Fruit fly (Drosophila melanogaster) whole organism, wandering third instar larva: Measurements from ENCODE around the gene CG9628.

ENCODE experiments used
- Abd-B ChIP-seq: fragments of >200 bp; optimal IDR thresholded peaks from 2 replicates; lab custom pipeline; 2017; ENCODE audit warnings: missing biosample characterization, missing genetic modification characterization
- CG32264 ChIP-seq: fragments of 200-800 bp; sonication (Bioruptor generic); optimal IDR thresholded peaks from 2 replicates; lab custom pipeline; 2016; ENCODE audit warnings: missing biosample characterization, missing genetic modification characterization
- CG9705 ChIP-seq: fragments of 200-800 bp; sonication (Bioruptor generic); optimal IDR thresholded peaks from 2 replicates; lab custom pipeline; 2018; ENCODE audit warnings: missing biosample characterization, mild to moderate bottlenecking, missing genetic modification characterization
- CrebA ChIP-seq: fragments of 200-800 bp; sonication (Bioruptor generic); optimal IDR thresholded peaks from 2 replicates; lab custom pipeline; 2016; ENCODE audit warnings: missing biosample characterization, mild to moderate bottlenecking, missing genetic modification characterization, borderline replicate concordance
- Dfd ChIP-seq: fragments of >200 bp; optimal IDR thresholded peaks from 2 replicates; lab custom pipeline; 2017; ENCODE audit warnings: missing biosample characterization, missing genetic modification characterization
- Dif ChIP-seq: fragments of 200-275, 200-300 bp; sonication (Bioruptor generic); optimal IDR thresholded peaks from 2 replicates; lab custom pipeline; 2018; ENCODE audit warnings: missing biosample characterization, missing genetic modification characterization; ENCODE audit not compliant: partially characterized antibody
- GATAd ChIP-seq: sonication (Bioruptor generic); optimal IDR thresholded peaks from 2 replicates; lab custom pipeline; 2016; ENCODE audit warnings: missing biosample characterization, missing genetic modification characterization
- HLH106 ChIP-seq: fragments of 200-800 bp; optimal IDR thresholded peaks from 3 replicates; lab custom pipeline; 2019; ENCODE audit warnings: missing biosample characterization, mild to moderate bottlenecking, missing genetic modification characterization, moderate library complexity
- Hnf4 ChIP-seq: fragments of 200-800 bp; sonication (Bioruptor generic); optimal IDR thresholded peaks from 2 replicates; lab custom pipeline; 2016; ENCODE audit warnings: missing biosample characterization, mild to moderate bottlenecking, missing genetic modification characterization
- Hr78 ChIP-seq: fragments of >200 bp; optimal IDR thresholded peaks from 2 replicates; lab custom pipeline; 2017; ENCODE audit warnings: missing biosample characterization, missing genetic modification characterization
- Hr83 ChIP-seq: fragments of 200-300 bp; sonication (Bioruptor generic); optimal IDR thresholded peaks from 2 replicates; lab custom pipeline; 2016; ENCODE audit warnings: missing biosample characterization, mild to moderate bottlenecking, missing genetic modification characterization, moderate library complexity; ENCODE audit not compliant: poor library complexity, severe bottlenecking
- Jra ChIP-seq: sonication (Bioruptor generic); optimal IDR thresholded peaks from 2 replicates; lab custom pipeline; 2016; ENCODE audit warnings: missing biosample characterization, missing genetic modification characterization
- Mio ChIP-seq: sonication (Bioruptor generic); optimal IDR thresholded peaks from 2 replicates; lab custom pipeline; 2016; ENCODE audit warnings: missing biosample characterization, missing genetic modification characterization
- Myc ChIP-seq: fragments of >200 bp; optimal IDR thresholded peaks from 2 replicates; lab custom pipeline; 2017
- N ChIP-seq: fragments of >200 bp; optimal IDR thresholded peaks from 2 replicates; lab custom pipeline; 2018; ENCODE audit warnings: missing biosample characterization, missing external identifiers, missing genetic modification characterization
- OdsH ChIP-seq: fragments of 200-800 bp; sonication (Bioruptor generic); optimal IDR thresholded peaks from 2 replicates; lab custom pipeline; 2016; ENCODE audit warnings: missing biosample characterization, mild to moderate bottlenecking, missing genetic modification characterization
- Rel ChIP-seq, 2 experiments: fragments of 200-800 bp; sonication (Bioruptor generic) in 1 of 2; optimal IDR thresholded peaks; 2 replicates in 1 of 2; 3 replicates in 1 of 2; lab custom pipeline; 2016 to 2019; ENCODE audit warnings: mild to moderate bottlenecking in 2 of 2, missing biosample characterization in 2 of 2, missing genetic modification characterization in 2 of 2, moderate library complexity in 1 of 2
- Sp1 ChIP-seq: fragments of 200-800 bp; sonication (Bioruptor generic); optimal IDR thresholded peaks from 3 replicates; lab custom pipeline; 2019; ENCODE audit warnings: missing biosample characterization, mild to moderate bottlenecking, missing genetic modification characterization, moderate library complexity
- Vsx2 ChIP-seq: fragments of 200-300, 225-300 bp; sonication (Bioruptor generic); optimal IDR thresholded peaks from 2 replicates; lab custom pipeline; 2018; ENCODE audit warnings: missing biosample characterization, missing genetic modification characterization; ENCODE audit not compliant: partially characterized antibody
- br ChIP-seq: fragments of 200-800 bp; sonication (Bioruptor generic); optimal IDR thresholded peaks from 2 replicates; lab custom pipeline; 2016; ENCODE audit warnings: missing biosample characterization, missing genetic modification characterization
- brk ChIP-seq: fragments of 200-800 bp; sonication (Bioruptor generic); optimal IDR thresholded peaks from 2 replicates; lab custom pipeline; 2016; ENCODE audit warnings: missing biosample characterization, mild to moderate bottlenecking, missing genetic modification characterization
- dl ChIP-seq, 2 experiments: fragments of 175-275, 200-275 bp in 1 of 2; fragments of 200-275 bp in 1 of 2; sonication (Bioruptor generic); optimal IDR thresholded peaks; lab custom pipeline; 2018; ENCODE audit warnings: mild to moderate bottlenecking in 2 of 2, missing biosample characterization in 2 of 2, missing genetic modification characterization in 2 of 2, moderate library complexity in 2 of 2; ENCODE audit not compliant: partially characterized antibody in 2 of 2, insufficient read depth in 1 of 2
- dmrt93B ChIP-seq: fragments of 200-800 bp; sonication (Bioruptor generic); optimal IDR thresholded peaks from 2 replicates; lab custom pipeline; 2018; ENCODE audit warnings: missing biosample characterization, mild to moderate bottlenecking, missing genetic modification characterization
- dsf ChIP-seq: sonication (Bioruptor generic); optimal IDR thresholded peaks from 2 replicates; lab custom pipeline; 2016; ENCODE audit warnings: missing biosample characterization, missing genetic modification characterization, borderline replicate concordance
- ey ChIP-seq: fragments of 200-800 bp; sonication (Bioruptor generic); optimal IDR thresholded peaks from 2 replicates; lab custom pipeline; 2016; ENCODE audit warnings: missing biosample characterization, missing genetic modification characterization
- foxo ChIP-seq, 2 experiments: fragments of 200-800 bp; sonication (Bioruptor generic); optimal IDR thresholded peaks; 2 replicates in 1 of 2; 3 replicates in 1 of 2; lab custom pipeline; 2016 to 2017; ENCODE audit warnings: missing biosample characterization in 2 of 2, missing genetic modification characterization in 2 of 2
- fru ChIP-seq: fragments of 200-800 bp; sonication (Bioruptor generic); optimal IDR thresholded peaks from 3 replicates; lab custom pipeline; 2016; ENCODE audit warnings: missing biosample characterization, mild to moderate bottlenecking, missing genetic modification characterization
- h ChIP-seq: fragments of 200-800 bp; sonication (Bioruptor generic); optimal IDR thresholded peaks from 3 replicates; lab custom pipeline; 2016; ENCODE audit warnings: missing biosample characterization, mild to moderate bottlenecking, missing genetic modification characterization
- jim ChIP-seq: fragments of 175-275, 200-325 bp; sonication (Bioruptor generic); optimal IDR thresholded peaks from 2 replicates; lab custom pipeline; 2016; ENCODE audit warnings: missing biosample characterization, mild to moderate bottlenecking, missing genetic modification characterization
- lola ChIP-seq: fragments of >200 bp; optimal IDR thresholded peaks from 2 replicates; lab custom pipeline; 2017; ENCODE audit warnings: missing biosample characterization, missing genetic modification characterization
- pan ChIP-seq: fragments of >200 bp; optimal IDR thresholded peaks from 2 replicates; lab custom pipeline; 2017
- psq ChIP-seq: fragments of 200-800 bp; sonication (Bioruptor generic); optimal IDR thresholded peaks from 3 replicates; lab custom pipeline; 2017; ENCODE audit warnings: missing biosample characterization, mild to moderate bottlenecking, missing genetic modification characterization, moderate library complexity
- rgr ChIP-seq: fragments of 200-800 bp; sonication (Bioruptor generic); optimal IDR thresholded peaks from 3 replicates; lab custom pipeline; 2016; ENCODE audit warnings: missing biosample characterization, mild to moderate bottlenecking, missing genetic modification characterization
- sage ChIP-seq: fragments of 200-800 bp; sonication (Bioruptor generic); optimal IDR thresholded peaks from 2 replicates; lab custom pipeline; 2016; ENCODE audit warnings: missing biosample characterization, mild to moderate bottlenecking, missing genetic modification characterization
- sv ChIP-seq: fragments of 200-800 bp; sonication (Bioruptor generic); optimal IDR thresholded peaks from 3 replicates; lab custom pipeline; 2016; ENCODE audit warnings: missing biosample characterization, missing genetic modification characterization
- tai ChIP-seq: sonication (Bioruptor generic); optimal IDR thresholded peaks from 2 replicates; lab custom pipeline; 2016; ENCODE audit warnings: missing biosample characterization, missing genetic modification characterization
- usp ChIP-seq: fragments of >200 bp; optimal IDR thresholded peaks from 2 replicates; lab custom pipeline; 2017; ENCODE audit warnings: missing biosample characterization, missing genetic modification characterization
- woc ChIP-seq: sonication (Bioruptor generic); optimal IDR thresholded peaks from 2 replicates; lab custom pipeline; 2016; ENCODE audit warnings: missing biosample characterization, mild to moderate bottlenecking, missing genetic modification characterization

The CG9628 gene

dm6 chr3L:14668638-14669037 lies 46.0 kb downstream of the CG9628 start:
- TF ChIP-seq CrebA (no peak), brk (GFP tag; lab: Kevin White, UChicago) (no peak), sage (GFP tag; lab: Kevin White, UChicago) (no peak), Dfd (GFP tag; lab: Kevin White, UChicago) (no peak)

dm6 chr3L:14671546-14671945 lies 49.0 kb downstream of the CG9628 start:
- peak in 1 of 2 experiments; percentile 29 for TF ChIP-seq foxo (GFP tag; optimal IDR thresholded peaks at IDR 0.05; lab: Kevin White, UChicago)
- no peak for TF ChIP-seq OdsH (GFP tag; lab: Kevin White, UChicago)
- TF ChIP-seq usp (GFP tag; lab: Kevin White, UChicago): no peak
- peak; percentile 6 for TF ChIP-seq fru (GFP tag; lab: Kevin White, UChicago)
- TF ChIP-seq tai (GFP tag; lab: Kevin White, UChicago): peak; percentile 31
- TF ChIP-seq GATAd (GFP tag; lab: Kevin White, UChicago): no peak
- no peak for TF ChIP-seq sv
- no peak for TF ChIP-seq Mio (GFP tag; lab: Kevin White, UChicago)
- peak; percentile 13 for TF ChIP-seq rgr (GFP tag; lab: Kevin White, UChicago)

dm6 chr3L:14672387-14673110 lies 50.0 kb downstream of the CG9628 start, which contains the start of the genes CG43121 and ome:
TSS of gene CG43121 (minus strand) at chr3L:14672437.
TSS of gene ome (plus strand) at chr3L:14672839.
- TF ChIP-seq Jra (GFP tag; lab: Kevin White, UChicago): peak; percentile 58
- peak in 1 of 2 experiments; percentile 36 for TF ChIP-seq foxo (GFP tag; optimal IDR thresholded peaks at IDR 0.05; lab: Kevin White, UChicago)
- TF ChIP-seq CG9705 (GFP tag; lab: Kevin White, UChicago): peak; percentile 23
- TF ChIP-seq N: no peak
- TF ChIP-seq psq: peak; percentile 32
- peak; percentile 95 for TF ChIP-seq Hr83
- peak; percentile 57 for TF ChIP-seq h
- TF ChIP-seq lola (GFP tag; lab: Kevin White, UChicago): no peak
- peak; percentile 12 for TF ChIP-seq ey
- no peak for TF ChIP-seq CG32264 (GFP tag; lab: Kevin White, UChicago)
- no peak for TF ChIP-seq Vsx2 (GFP tag; lab: Kevin White, UChicago)
- no peak for TF ChIP-seq Myc (lab: Kevin White, UChicago)
- peak; percentile 30 for TF ChIP-seq jim
- TF ChIP-seq Dfd (GFP tag; lab: Kevin White, UChicago): no peak
- TF ChIP-seq pan (lab: Kevin White, UChicago): no peak
- TF ChIP-seq CrebA: no peak
- TF ChIP-seq Hnf4 (GFP tag; lab: Kevin White, UChicago): peak; percentile 48
- peak; percentile 22 for TF ChIP-seq Mio (GFP tag; lab: Kevin White, UChicago)
- TF ChIP-seq dl (GFP tag; optimal IDR thresholded peaks at IDR 0.05; lab: Kevin White, UChicago; ENCODE audit: insufficient read depth in 1 of 2, partially characterized antibody in 2 of 2): no peak
- TF ChIP-seq br (GFP tag; lab: Kevin White, UChicago): peak; percentile 62
- no peak for TF ChIP-seq Dif (GFP tag; lab: Kevin White, UChicago)
- TF ChIP-seq Abd-B: no peak
- no peak for TF ChIP-seq sv
- no peak for TF ChIP-seq dsf
- peak; percentile 27 for TF ChIP-seq HLH106
- no peak for TF ChIP-seq dmrt93B
- no peak for TF ChIP-seq brk (GFP tag; lab: Kevin White, UChicago)
- peak; percentile 45 for TF ChIP-seq fru (GFP tag; lab: Kevin White, UChicago)
- no peak for TF ChIP-seq GATAd (GFP tag; lab: Kevin White, UChicago)
- peak; percentile 59 for TF ChIP-seq rgr (GFP tag; lab: Kevin White, UChicago)
- no peak for TF ChIP-seq usp (GFP tag; lab: Kevin White, UChicago)
- peak; percentile 12 for TF ChIP-seq Sp1 (GFP tag; lab: Kevin White, UChicago)
- TF ChIP-seq OdsH (GFP tag; lab: Kevin White, UChicago): peak; percentile 28
- no peak for TF ChIP-seq Hr78
- TF ChIP-seq woc: no peak
- no peak for TF ChIP-seq tai (GFP tag; lab: Kevin White, UChicago)
- TF ChIP-seq sage (GFP tag; lab: Kevin White, UChicago): no peak
- TF ChIP-seq Rel (GFP tag; optimal IDR thresholded peaks at IDR 0.05; lab: Kevin White, UChicago): no peak
- no peak for TF ChIP-seq Rel (tag; optimal IDR thresholded peaks at IDR 0.05; lab: Kevin White, UChicago)
